Fruit fly (Drosophila melanogaster): ENCODE measurements around the gene CG2519.

CG2519 gene

dm6 chr3R:5565623-5566022 lies 18.0 kb upstream of the CG2519 start (continued):
- TF ChIP-seq NC2β (GFP tag; optimal IDR thresholded peaks at IDR 0.05) (peak; percentile 63), unc-4 (GFP tag; IDR thresholded peaks at IDR 0.05; ENCODE audit: partially characterized antibody) (no peak), E2f2 (GFP tag; IDR thresholded peaks at IDR 0.05) (peak; percentile 68), Nf-YC (tag; optimal IDR thresholded peaks at IDR 0.05) (no peak), wdn (GFP tag; IDR thresholded peaks at IDR 0.05) (peak; percentile 84; the same call in 1 of the 2 replicates), crp (GFP tag; optimal IDR thresholded peaks at IDR 0.05) (no peak), D (optimal IDR thresholded peaks at IDR 0.05) (no peak), D (GFP tag; optimal IDR thresholded peaks at IDR 0.05) (peak; percentile 72), da (GFP tag; optimal IDR thresholded peaks at IDR 0.05) (peak; percentile 12), Ravus (GFP tag; IDR thresholded peaks at IDR 0.05) (peak; percentile 30; the same call in 1 of the 2 replicates), lbe (GFP tag; optimal IDR thresholded peaks at IDR 0.05) (peak; percentile 68), CG8359 (GFP tag; optimal IDR thresholded peaks at IDR 0.05; ENCODE audit: borderline replicate concordance) (peak; percentile 5), gt (GFP tag; IDR thresholded peaks at IDR 0.05) (peak; percentile 56; the same call in 1 of the 2 replicates), CG6791 (GFP tag; IDR thresholded peaks at IDR 0.05; ENCODE audit: partially characterized antibody) (no peak), CG15696 (tag; optimal IDR thresholded peaks at IDR 0.05) (no peak), CG17186 (GFP tag; optimal IDR thresholded peaks at IDR 0.05) (no peak), pfk (GFP tag; optimal IDR thresholded peaks at IDR 0.05) (no peak), ci (GFP tag; IDR thresholded peaks at IDR 0.05) (peak; percentile 96), nom (GFP tag; optimal IDR thresholded peaks at IDR 0.05) (no peak), al (GFP tag; IDR thresholded peaks at IDR 0.05) (peak; percentile 70), prd (optimal IDR thresholded peaks at IDR 0.05) (no peak), prd (GFP tag; IDR thresholded peaks at IDR 0.05) (peak; percentile 90), HHEX (GFP tag; optimal IDR thresholded peaks at IDR 0.05) (peak; percentile 80), klu (GFP tag; IDR thresholded peaks at IDR 0.05) (peak; percentile 45; the same call in 1 of the 2 replicates), Elba2 (GFP tag; optimal IDR thresholded peaks at IDR 0.05) (no peak), lola (GFP tag; optimal IDR thresholded peaks at IDR 0.05) (no peak), hbn (GFP tag; IDR thresholded peaks at IDR 0.05; ENCODE audit: partially characterized antibody) (no peak), CG8944 (GFP tag; optimal IDR thresholded peaks at IDR 0.05) (peak; percentile 60), BEAF-32 (GFP tag; optimal IDR thresholded peaks at IDR 0.05) (no peak), ken (GFP tag; IDR thresholded peaks at IDR 0.05) (peak; percentile 92), Bdp1 (GFP tag; optimal IDR thresholded peaks at IDR 0.05) (peak; percentile 69), trh (GFP tag; optimal IDR thresholded peaks at IDR 0.05) (peak; percentile 39), BtbVII (GFP tag; optimal IDR thresholded peaks at IDR 0.05) (peak; percentile 62), Ets65A (GFP tag) (peak; percentile 95), CG34224 (GFP tag; IDR thresholded peaks at IDR 0.05; ENCODE audit: partially characterized antibody) (no peak), jumu (GFP tag; optimal IDR thresholded peaks at IDR 0.05) (peak; percentile 79), CG43689 (GFP tag; IDR thresholded peaks at IDR 0.05) (peak; percentile 53; the same call in 1 of the 2 replicates), CG1602 (GFP tag; optimal IDR thresholded peaks at IDR 0.05) (peak; percentile 56), Blimp-1 (GFP tag; optimal IDR thresholded peaks at IDR 0.05) (peak; percentile 69), pum (GFP tag; optimal IDR thresholded peaks at IDR 0.05) (peak; percentile 75), CG32767 (GFP tag; IDR thresholded peaks at IDR 0.05) (peak; percentile 67; the same call in 1 of the 2 replicates), dmrt11E (tag; optimal IDR thresholded peaks at IDR 0.05) (no peak), tll (GFP tag; optimal IDR thresholded peaks at IDR 0.05) (no peak), bigmax (GFP tag; optimal IDR thresholded peaks at IDR 0.05) (peak; percentile 16), Ets97D (GFP tag; optimal IDR thresholded peaks at IDR 0.05) (peak; percentile 38), Hr51 (GFP tag; optimal IDR thresholded peaks at IDR 0.05) (peak in 1 of 2 experiments; percentile 73), sim (GFP tag; IDR thresholded peaks at IDR 0.05) (peak; percentile 72), CG7271 (tag; optimal IDR thresholded peaks at IDR 0.05) (no peak), ATbp (GFP tag; optimal IDR thresholded peaks at IDR 0.05) (peak; percentile 84), CG13775 (GFP tag; optimal IDR thresholded peaks at IDR 0.05) (peak; percentile 71)

All from whole organism, embryonic.